Worm (Caenorhabditis elegans): ENCODE measurements around the gene nhr-222.

- TF ChIP-seq lsy-2 (tag; optimal IDR thresholded peaks at IDR 0.05) (no peak), unc-39 (tag; optimal IDR thresholded peaks at IDR 0.05) (no peak), pha-4 (tag; optimal IDR thresholded peaks at IDR 0.05) (no peak), unc-62 (GFP tag; optimal IDR thresholded peaks at IDR 0.05) (no peak), mab-5 (tag; optimal IDR thresholded peaks at IDR 0.05) (no peak), ceh-39 (tag; optimal IDR thresholded peaks at IDR 0.05) (no peak), nhr-76 (tag; optimal IDR thresholded peaks at IDR 0.05) (no peak)
These were observed 18.3 kb downstream of the nhr-222 start, which contains the start of gene T24A6.7 for ce11 chrV:3524970-3525369.
